Fruit fly (Drosophila melanogaster): ENCODE data around the gene CG12011.

The CG12011 gene

DNA sequence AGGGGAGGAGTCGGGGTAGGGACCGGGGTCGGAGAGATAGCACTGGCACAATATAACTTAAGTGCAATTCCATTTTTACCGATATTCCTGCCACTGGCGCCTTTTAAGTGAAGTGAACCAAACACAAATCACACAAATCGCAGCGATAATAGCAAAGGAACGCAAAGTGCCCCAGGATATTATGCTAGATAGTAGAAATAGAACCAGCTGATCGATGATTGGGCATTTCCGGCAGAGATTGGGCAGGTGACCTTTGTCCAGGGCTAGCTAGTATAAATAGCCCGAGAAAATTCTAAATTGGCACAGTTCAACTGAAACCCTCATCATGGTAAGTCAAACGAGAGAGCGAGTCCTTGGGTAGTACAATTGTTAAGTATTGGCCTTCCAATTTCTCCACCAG lies at the start of gene CG12011:
CG12011 (plus strand) TSS at position 301 of the 400 bp plus-strand sequence.
- no peak for TF ChIP-seq Jarid2 (GFP tag; optimal IDR thresholded peaks at IDR 0.05)
- TF ChIP-seq odd (GFP tag; optimal IDR thresholded peaks at IDR 0.05): no peak

DNA sequence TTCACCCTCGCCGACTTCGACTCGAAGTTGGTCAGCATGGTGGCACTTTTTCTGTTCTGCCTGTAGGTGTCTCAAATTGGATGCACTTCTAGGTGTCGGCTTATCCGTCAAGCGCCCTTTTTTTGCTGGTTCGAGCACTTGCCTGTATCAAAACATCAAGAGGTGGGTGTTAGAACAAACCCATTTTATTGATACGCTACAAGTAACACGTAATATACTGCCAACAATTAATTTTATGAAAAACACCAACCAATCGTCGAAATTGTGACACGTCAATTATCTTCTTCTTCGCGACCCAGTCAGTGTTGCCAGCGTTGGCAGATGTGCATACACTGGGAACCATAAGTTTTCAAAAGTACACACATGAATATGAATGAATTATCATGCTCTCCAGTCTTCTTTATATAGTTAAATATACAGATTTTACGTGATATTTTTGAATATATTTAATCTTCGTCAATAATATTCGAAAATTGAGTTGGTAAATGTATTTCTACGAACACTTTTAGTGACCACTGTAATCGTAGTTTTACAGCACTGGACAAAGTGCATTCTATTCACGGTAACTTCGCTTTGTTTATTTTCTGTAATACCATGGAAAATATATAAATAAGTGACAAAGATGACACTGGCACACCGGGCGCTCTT lies 49.4 kb upstream of the CG12011 start, which contains the start of the genes alphaCOP and CG13919:
alphaCOP (minus strand) TSS at position 280 of the 648 bp plus-strand sequence.
CG13919 (plus strand) TSS at position 548 of the 648 bp plus-strand sequence.
- TF ChIP-seq Dref (GFP tag; IDR thresholded peaks at IDR 0.05): peak; percentile 40; the same call in 1 of the 2 replicates
- peak; percentile 97 for TF ChIP-seq Aef1 (GFP tag; IDR thresholded peaks at IDR 0.05)
- TF ChIP-seq ab (GFP tag; optimal IDR thresholded peaks at IDR 0.05): peak; percentile 90
- peak; percentile 97 for TF ChIP-seq so (GFP tag; IDR thresholded peaks at IDR 0.05)
- peak; percentile 95 for TF ChIP-seq ind (GFP tag; optimal IDR thresholded peaks at IDR 0.05)
- TF ChIP-seq pfk (GFP tag; optimal IDR thresholded peaks at IDR 0.05): peak; percentile 32
- TF ChIP-seq CG1529 (GFP tag; optimal IDR thresholded peaks at IDR 0.05): peak; percentile 95
- TF ChIP-seq salm (tag; optimal IDR thresholded peaks at IDR 0.05): peak; percentile 92
- peak; percentile 97 for TF ChIP-seq fd3F (GFP tag; optimal IDR thresholded peaks at IDR 0.05)
- peak; percentile 50 for TF ChIP-seq Dp (GFP tag; optimal IDR thresholded peaks at IDR 0.05)
- peak; percentile 87 for TF ChIP-seq sim (GFP tag; IDR thresholded peaks at IDR 0.05)
- peak; percentile 91 for TF ChIP-seq C15 (GFP tag; IDR thresholded peaks at IDR 0.05)
- peak; percentile 89 for TF ChIP-seq CG10654 (GFP tag; optimal IDR thresholded peaks at IDR 0.05)
- TF ChIP-seq scrt (GFP tag; optimal IDR thresholded peaks at IDR 0.05): peak; percentile 83
- peak; percentile 95 for TF ChIP-seq HLH3B (GFP tag; IDR thresholded peaks at IDR 0.05)
- TF ChIP-seq sens-2 (GFP tag; IDR thresholded peaks at IDR 0.05): peak; percentile 96
- peak; percentile 86 to 98 for TF ChIP-seq bsh (GFP tag; optimal IDR thresholded peaks at IDR 0.05)
- TF ChIP-seq maf-S (GFP tag; optimal IDR thresholded peaks at IDR 0.05): peak; percentile 91
- TF ChIP-seq sr (GFP tag; IDR thresholded peaks at IDR 0.05): peak; percentile 56; the same call in 2 of the 3 replicates
- TF ChIP-seq NC2β (GFP tag; optimal IDR thresholded peaks at IDR 0.05): peak; percentile 88
- peak; percentile 94 for TF ChIP-seq ro (GFP tag; IDR thresholded peaks at IDR 0.05)
- peak; percentile 93 for TF ChIP-seq corto (GFP tag; optimal IDR thresholded peaks at IDR 0.05)
- peak; percentile 95 for TF ChIP-seq CG16815 (GFP tag; optimal IDR thresholded peaks at IDR 0.05)
- TF ChIP-seq exex (tag; optimal IDR thresholded peaks at IDR 0.05): peak; percentile 85
- peak; percentile 95 for TF ChIP-seq CG11695 (GFP tag; IDR thresholded peaks at IDR 0.05)
- peak; percentile 56 for TF ChIP-seq btn (GFP tag; optimal IDR thresholded peaks at IDR 0.05)
- peak; percentile 97 for TF ChIP-seq CG8290 (GFP tag; optimal IDR thresholded peaks at IDR 0.05)
- peak; percentile 79 to 85 for TF ChIP-seq CG8290 (tag; optimal IDR thresholded peaks at IDR 0.05)
- peak; percentile 96 for TF ChIP-seq ttk (GFP tag; IDR thresholded peaks at IDR 0.05)
- TF ChIP-seq CG8765 (GFP tag; IDR thresholded peaks at IDR 0.05): peak; percentile 94
- peak; percentile 72 for TF ChIP-seq da (GFP tag; optimal IDR thresholded peaks at IDR 0.05)
- TF ChIP-seq CG12236 (GFP tag; optimal IDR thresholded peaks at IDR 0.05): peak; percentile 85
- TF ChIP-seq repo (GFP tag; optimal IDR thresholded peaks at IDR 0.05): peak; percentile 89
- peak; percentile 95 for TF ChIP-seq CG11456 (GFP tag; IDR thresholded peaks at IDR 0.05)
- TF ChIP-seq gro (GFP tag; optimal IDR thresholded peaks at IDR 0.05): peak; percentile 86
- TF ChIP-seq CHES-1-like (GFP tag; optimal IDR thresholded peaks at IDR 0.05): peak; percentile 91
- TF ChIP-seq Usf (GFP tag; optimal IDR thresholded peaks at IDR 0.05): peak; percentile 89
- peak; percentile 77 for TF ChIP-seq pb (GFP tag; optimal IDR thresholded peaks at IDR 0.05)
- no peak for TF ChIP-seq nau (GFP tag; optimal IDR thresholded peaks at IDR 0.05)
- peak; percentile 89 for TF ChIP-seq Atf-2 (GFP tag; optimal IDR thresholded peaks at IDR 0.05)
- peak; percentile 98 for TF ChIP-seq Chrac-16 (GFP tag; optimal IDR thresholded peaks at IDR 0.05)
- TF ChIP-seq Dad (GFP tag; optimal IDR thresholded peaks at IDR 0.05): peak; percentile 84
- peak; percentile 97 for TF ChIP-seq CG31441 (GFP tag; IDR thresholded peaks at IDR 0.05)
- peak; percentile 65 for TF ChIP-seq danr (GFP tag; IDR thresholded peaks at IDR 0.05)
- peak; percentile 80 for TF ChIP-seq CG8089 (GFP tag; optimal IDR thresholded peaks at IDR 0.05)
- peak; percentile 96 for TF ChIP-seq chn (GFP tag; optimal IDR thresholded peaks at IDR 0.05)
- TF ChIP-seq tio (GFP tag; optimal IDR thresholded peaks at IDR 0.05): no peak
- peak; percentile 95 for TF ChIP-seq gce (GFP tag; IDR thresholded peaks at IDR 0.05)
